Worm (Caenorhabditis elegans) whole organism, L4 larva: ENCODE measurements around the gene Y37B11A.3.
A peak's percentile ranks its signal among the peaks of the same experiment; 100 is the strongest.

ENCODE experiments used
- F26F4.8 ChIP-seq: fragments of 200-800 bp; sonication (Bioruptor generic); conservative IDR thresholded peaks from 2 replicates; pipeline ENCODE4 v1.3.6; 2022; ENCODE audit warnings: missing genetic modification characterization, missing compliant biosample characterization
- F37D6.2 ChIP-seq: sonication (generic microtip); optimal IDR thresholded peaks from 2 replicates; lab custom pipeline; 2016; ENCODE audit warnings: mild to moderate bottlenecking, missing genetic modification characterization, missing compliant biosample characterization
- F49E8.2 ChIP-seq: sonication (generic microtip); optimal IDR thresholded peaks from 2 replicates; lab custom pipeline; 2016; ENCODE audit warnings: missing compliant biosample characterization, mild to moderate bottlenecking, missing genetic modification characterization, borderline replicate concordance
- T20F7.1 ChIP-seq: fragments of 200-800 bp; sonication (Bioruptor generic); optimal IDR thresholded peaks from 2 replicates; lab custom pipeline; 2018; ENCODE audit warnings: mild to moderate bottlenecking, missing genetic modification characterization, missing compliant biosample characterization
- T26A8.4 ChIP-seq: fragments of 200-800 bp; sonication (Bioruptor generic); IDR thresholded peaks from 2 replicates; pipeline ENCODE4 v1.3.6; 2022; ENCODE audit warnings: missing genetic modification characterization, missing compliant biosample characterization
- Y48G9A.11 ChIP-seq: fragments of 200-800 bp; sonication (Bioruptor generic); IDR thresholded peaks from 2 replicates; pipeline ENCODE4 v1.3.6; 2022; ENCODE audit warnings: missing genetic modification reagents, missing genetic modification characterization, missing compliant biosample characterization
- Y75B8A.6 ChIP-seq: fragments of 200-800 bp; sonication (Bioruptor generic); IDR thresholded peaks from 2 replicates; pipeline ENCODE4 v1.3.6; 2022; ENCODE audit warnings: missing genetic modification reagents, missing genetic modification characterization, missing compliant biosample characterization
- ZK337.2 ChIP-seq: fragments of 200-800 bp; sonication (Bioruptor generic); IDR thresholded peaks from 2 replicates; pipeline ENCODE4 v1.3.6; 2022; ENCODE audit warnings: missing genetic modification reagents, missing genetic modification characterization, missing compliant biosample characterization
- ZK546.5 ChIP-seq, 2 experiments: sonication (generic microtip); optimal IDR thresholded peaks; 2 replicates each; lab custom pipeline; 2017; ENCODE audit warnings: missing biosample characterization in 2 of 2, missing genetic modification characterization in 2 of 2
- aha-1 ChIP-seq: fragments of 150-350 bp; peaks from one replicate; lab custom pipeline; 2014; ENCODE audit warnings: missing biosample characterization, missing genetic modification characterization
- aly-2 ChIP-seq: sonication (generic microtip); optimal IDR thresholded peaks from 2 replicates; lab custom pipeline; 2018; ENCODE audit warnings: missing biosample characterization, missing genetic modification characterization
- ama-1 ChIP-seq: fragments of 150-350 bp; optimal IDR thresholded peaks from 2 replicates; lab custom pipeline; 2014; ENCODE audit warnings: inconsistent platforms, mixed read lengths
- ceh-20 ChIP-seq: fragments of 200-800 bp; sonication (Bioruptor generic); IDR thresholded peaks from 2 replicates; pipeline ENCODE4 v1.3.6; 2022; ENCODE audit warnings: missing genetic modification reagents, missing genetic modification characterization, missing compliant biosample characterization
- ceh-28 ChIP-seq: fragments of 150-350 bp; optimal IDR thresholded peaks from 2 replicates; lab custom pipeline; 2014; ENCODE audit warnings: missing biosample characterization, missing genetic modification reagents, missing genetic modification characterization
- ceh-82 ChIP-seq: sonication (generic microtip); optimal IDR thresholded peaks from 2 replicates; lab custom pipeline; 2017; ENCODE audit warnings: missing biosample characterization, missing genetic modification characterization
- ces-1 ChIP-seq: fragments of 150-350 bp; sonication (generic microtip); optimal IDR thresholded peaks from 4 replicates; lab custom pipeline; 2014; ENCODE audit warnings: missing biosample characterization, missing genetic modification reagents, missing genetic modification characterization
- daf-12 ChIP-seq: fragments of 150-350 bp; optimal IDR thresholded peaks from 2 replicates; lab custom pipeline; 2014; ENCODE audit warnings: missing biosample characterization, missing genetic modification reagents, missing genetic modification characterization
- daf-19 ChIP-seq: fragments of 200-800 bp; sonication (Bioruptor generic); conservative IDR thresholded peaks from 2 replicates; pipeline ENCODE4 v1.3.6; 2022; ENCODE audit warnings: missing genetic modification characterization, missing compliant biosample characterization
- dmd-8 ChIP-seq: fragments of 200-800 bp; sonication (Bioruptor generic); IDR thresholded peaks from 2 replicates; pipeline ENCODE4 v1.3.6; 2022; ENCODE audit warnings: missing genetic modification characterization, missing compliant biosample characterization
- dmd-9 ChIP-seq: fragments of 200-800 bp; sonication (Bioruptor generic); IDR thresholded peaks from 2 replicates; pipeline ENCODE4 v1.3.6; 2022; ENCODE audit warnings: missing genetic modification reagents, missing genetic modification characterization, missing compliant biosample characterization
- dve-1 ChIP-seq: sonication (generic microtip); optimal IDR thresholded peaks from 2 replicates; lab custom pipeline; 2017; ENCODE audit warnings: antibody characterized with exemption, mild to moderate bottlenecking, missing genetic modification characterization, missing compliant biosample characterization; ENCODE audit not compliant: insufficient read depth
- fos-1 ChIP-seq: fragments of 150-350 bp; optimal IDR thresholded peaks from 2 replicates; lab custom pipeline; 2014; ENCODE audit warnings: missing biosample characterization, missing genetic modification characterization
- hif-1 ChIP-seq, 2 experiments: sonication (generic microtip); optimal IDR thresholded peaks; 2 replicates each; lab custom pipeline; 2016 to 2017; ENCODE audit warnings: missing compliant biosample characterization in 2 of 2, missing genetic modification characterization in 2 of 2, missing genetic modification reagents in 2 of 2, missing genotype in 2 of 2, mild to moderate bottlenecking in 1 of 2
- lin-15B ChIP-seq: fragments of 150-350 bp; sonication (generic microtip); optimal IDR thresholded peaks from 3 replicates; lab custom pipeline; 2014; ENCODE audit warnings: missing biosample characterization, missing genetic modification characterization
- lin-29 ChIP-seq: fragments of 200-800 bp; sonication (Bioruptor generic); IDR thresholded peaks from 2 replicates; pipeline ENCODE4 v1.3.6; 2022; ENCODE audit warnings: missing genetic modification reagents, missing genetic modification characterization, missing compliant biosample characterization
- lir-3 ChIP-seq: sonication (generic microtip); optimal IDR thresholded peaks from 2 replicates; lab custom pipeline; 2016; ENCODE audit warnings: mild to moderate bottlenecking, missing genetic modification characterization, missing compliant biosample characterization
- mxl-3 ChIP-seq: fragments of 200-800 bp; sonication (Bioruptor generic); optimal IDR thresholded peaks from 2 replicates; lab custom pipeline; 2018; ENCODE audit warnings: mild to moderate bottlenecking, missing genetic modification characterization, missing compliant biosample characterization
- nhr-10 ChIP-seq: fragments of 150-350 bp; optimal IDR thresholded peaks from 2 replicates; lab custom pipeline; 2014; ENCODE audit warnings: missing biosample characterization, missing genetic modification characterization
- nhr-42 ChIP-seq: fragments of 200-800 bp; sonication (Bioruptor generic); IDR thresholded peaks from 2 replicates; pipeline ENCODE4 v1.3.6; 2022; ENCODE audit warnings: missing genetic modification characterization, missing compliant biosample characterization
- nhr-48 ChIP-seq: sonication (generic microtip); optimal IDR thresholded peaks from 2 replicates; lab custom pipeline; 2016; ENCODE audit warnings: mild to moderate bottlenecking, missing genetic modification characterization, missing compliant biosample characterization
- nhr-6 ChIP-seq: fragments of 150-350 bp; optimal IDR thresholded peaks from 2 replicates; lab custom pipeline; 2014; ENCODE audit warnings: missing biosample characterization, missing genetic modification characterization
- nhr-76 ChIP-seq: fragments of 150-350 bp; optimal IDR thresholded peaks from 2 replicates; lab custom pipeline; 2014; ENCODE audit warnings: missing biosample characterization, missing genetic modification characterization
- pha-4 ChIP-seq, 2 experiments: fragments of 150-350 bp in 1 of 2; fragments of 200-800 bp in 1 of 2; sonication (Bioruptor generic) in 1 of 2; IDR thresholded peaks in 1 of 2; optimal IDR thresholded peaks in 1 of 2; 2 replicates each; pipeline versions ENCODE4 v1.3.6 to Lab custom; 2014 to 2022; ENCODE audit warnings: missing genetic modification characterization in 2 of 2, missing genetic modification reagents in 2 of 2, missing biosample characterization in 1 of 2, missing compliant biosample characterization in 1 of 2
- rbr-2 ChIP-seq: sonication (generic microtip); optimal IDR thresholded peaks from 2 replicates; lab custom pipeline; 2016; ENCODE audit warnings: missing genotype, missing genetic modification characterization, missing compliant biosample characterization
- set-16 ChIP-seq: fragments of 200-800 bp; sonication (Bioruptor generic); IDR thresholded peaks from 2 replicates; pipeline ENCODE4 v1.3.6; 2022; ENCODE audit warnings: missing genetic modification reagents, missing genetic modification characterization, missing compliant biosample characterization
- snpc-1.2 ChIP-seq: fragments of 200-800 bp; sonication (Bioruptor generic); IDR thresholded peaks from 2 replicates; pipeline ENCODE4 v1.3.6; 2022; ENCODE audit warnings: missing genetic modification reagents, missing genetic modification characterization, missing compliant biosample characterization
- tag-97 ChIP-seq: fragments of 200-800 bp; sonication (Bioruptor generic); IDR thresholded peaks from 2 replicates; pipeline ENCODE4 v1.3.6; 2022; ENCODE audit warnings: missing genetic modification characterization, missing compliant biosample characterization
- tra-1 ChIP-seq: fragments of 200-800 bp; sonication (Bioruptor generic); IDR thresholded peaks from 2 replicates; pipeline ENCODE4 v1.3.6; 2022; ENCODE audit warnings: missing genetic modification reagents, missing genetic modification characterization, missing compliant biosample characterization
- unc-39 ChIP-seq: sonication (generic microtip); optimal IDR thresholded peaks from 2 replicates; lab custom pipeline; 2017; ENCODE audit warnings: missing biosample characterization, missing genetic modification characterization
- unc-62 ChIP-seq, 3 experiments: fragments of 150-350 bp in 1 of 3; sonication (generic microtip); optimal IDR thresholded peaks in 2 of 3; peaks in 1 of 3; 1 replicate in 1 of 3; 2 replicates in 2 of 3; lab custom pipeline; 2014 to 2017; ENCODE audit warnings: missing biosample characterization in 3 of 3, missing genetic modification characterization in 3 of 3, missing genetic modification reagents in 3 of 3, missing genotype in 1 of 3
- vab-7 ChIP-seq: fragments of 200-800 bp; sonication (Bioruptor generic); IDR thresholded peaks from 2 replicates; pipeline ENCODE4 v1.3.6; 2022; ENCODE audit warnings: missing genetic modification reagents, missing genetic modification characterization, missing compliant biosample characterization
- zag-1 ChIP-seq: fragments of 150-350 bp; optimal IDR thresholded peaks from 2 replicates; lab custom pipeline; 2014; ENCODE audit warnings: missing biosample characterization, missing genetic modification characterization
- zfp-2 ChIP-seq: sonication (generic microtip); optimal IDR thresholded peaks from 2 replicates; lab custom pipeline; 2016; ENCODE audit warnings: mild to moderate bottlenecking, missing genetic modification characterization, missing compliant biosample characterization
- zip-11 ChIP-seq: fragments of 200-800 bp; sonication (Bioruptor generic); IDR thresholded peaks from 2 replicates; pipeline ENCODE4 v1.3.6; 2022; ENCODE audit warnings: missing genetic modification characterization, missing compliant biosample characterization
- zip-2 ChIP-seq: fragments of 150-350 bp; optimal IDR thresholded peaks from 2 replicates; lab custom pipeline; 2014; ENCODE audit warnings: missing biosample characterization, missing genetic modification characterization
- ztf-7 ChIP-seq: fragments of 150-350 bp; optimal IDR thresholded peaks from 2 replicates; lab custom pipeline; 2014; ENCODE audit warnings: missing biosample characterization, missing genetic modification characterization

Y37B11A.3 gene

DNA sequence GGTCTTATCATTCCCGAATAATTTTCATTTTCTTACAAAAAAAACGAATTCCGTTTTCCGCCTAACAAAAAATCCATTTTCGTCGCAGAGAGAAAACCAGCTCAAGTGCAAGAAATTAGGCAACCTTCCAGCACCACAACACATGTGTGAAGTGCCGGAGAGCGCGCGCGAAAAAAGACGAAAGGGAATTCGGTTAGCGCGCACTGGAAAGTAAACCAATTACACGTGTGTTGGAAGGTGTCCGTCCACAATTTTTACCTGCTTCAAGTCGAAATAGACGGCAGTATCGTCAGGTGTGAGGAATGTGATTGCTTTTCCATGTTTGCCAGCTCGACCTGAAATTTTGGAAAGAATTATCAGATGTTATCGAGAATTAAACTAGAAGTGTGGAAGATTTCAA, 49.5 kb upstream of the Y37B11A.3 start:
- no peak for TF ChIP-seq Y48G9A.11 (GFP tag; lab: Robert Waterston, UW)
- no peak for TF ChIP-seq ceh-28 (tag; lab: Kevin White, UChicago)
- TF ChIP-seq ceh-20 = no peak
- no peak for TF ChIP-seq daf-19 (GFP tag; lab: Robert Waterston, UW)
- peak; percentile 39 for TF ChIP-seq ces-1
- TF ChIP-seq zip-11 (GFP tag; lab: Robert Waterston, UW) = no peak
- TF ChIP-seq F49E8.2 (tag; lab: Kevin White, UChicago) = no peak
- no peak for TF ChIP-seq pha-4 (GFP tag; IDR thresholded peaks at IDR 0.05; lab: Robert Waterston, UW)
- no peak for TF ChIP-seq pha-4 (tag; optimal IDR thresholded peaks at IDR 0.05; lab: Kevin White, UChicago)
- TF ChIP-seq aha-1 = peak; percentile 80
- no peak for TF ChIP-seq dmd-9 (GFP tag; lab: Robert Waterston, UW)
- TF ChIP-seq ZK337.2 (GFP tag; lab: Robert Waterston, UW) = no peak
- peak; percentile 26 for TF ChIP-seq ama-1 (lab: Kevin White, UChicago)
- no peak for TF ChIP-seq nhr-76 (tag; lab: Kevin White, UChicago)
- 0 out of 2 replicates have a peak, but pooled peaks have one; percentile 15 for TF ChIP-seq vab-7 (GFP tag; lab: Robert Waterston, UW)
- TF ChIP-seq T26A8.4 (GFP tag; lab: Robert Waterston, UW) = no peak
- TF ChIP-seq lin-15B = no peak
- TF ChIP-seq dve-1 (tag; lab: Kevin White, UChicago) = no peak
- no peak for TF ChIP-seq unc-39 (tag; lab: Kevin White, UChicago)
- no peak for TF ChIP-seq zag-1 (tag; lab: Kevin White, UChicago)
- no peak for TF ChIP-seq nhr-6 (tag; lab: Kevin White, UChicago)
- TF ChIP-seq T20F7.1 (GFP tag; lab: Kevin White, UChicago) = no peak
- TF ChIP-seq Y75B8A.6 (GFP tag; lab: Robert Waterston, UW) = no peak
- no peak for TF ChIP-seq lir-3 (tag; lab: Kevin White, UChicago)
- TF ChIP-seq nhr-10 = no peak
- TF ChIP-seq nhr-48 (tag; lab: Kevin White, UChicago) = no peak
- TF ChIP-seq unc-62 (GFP tag; optimal IDR thresholded peaks at IDR 0.05 in 1 of 2; lab: Kevin White, UChicago) = no peak
- TF ChIP-seq unc-62 (tag; optimal IDR thresholded peaks at IDR 0.05; lab: Kevin White, UChicago) = no peak
- no peak for TF ChIP-seq tra-1
- TF ChIP-seq daf-12 = no peak
- TF ChIP-seq dmd-8 = no peak
- TF ChIP-seq rbr-2 = no peak

DNA sequence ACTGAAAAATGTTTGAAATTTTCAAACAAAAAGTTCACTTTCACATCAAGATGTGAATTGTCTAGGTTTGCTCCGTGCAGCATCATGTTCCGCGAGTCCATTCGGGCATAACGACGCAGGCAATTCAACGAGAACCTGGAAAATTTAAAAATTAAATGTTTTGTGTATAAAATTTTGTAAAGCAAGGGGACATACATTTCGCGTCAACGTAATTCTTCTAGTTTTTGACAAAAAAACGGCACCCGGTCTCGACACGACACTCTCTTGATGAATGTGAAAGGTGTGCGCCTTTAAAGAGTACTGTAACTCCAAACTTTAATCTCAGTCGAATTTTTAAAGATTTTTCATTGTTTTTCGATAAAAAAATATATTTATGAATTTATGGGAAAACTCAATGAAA, 48.9 kb upstream of the Y37B11A.3 start, which contains the start of gene R12B2.6:
R12B2.6 (minus strand) TSS at position 101 of the 400 bp plus-strand sequence.
- TF ChIP-seq set-16 (no peak), nhr-48 (tag; lab: Kevin White, UChicago) (no peak), lin-29 (GFP tag; lab: Robert Waterston, UW) (no peak), tag-97 (GFP tag; lab: Robert Waterston, UW) (no peak), F37D6.2 (no peak), mxl-3 (no peak), rbr-2 (no peak), aha-1 (no peak), pha-4 (GFP tag; IDR thresholded peaks at IDR 0.05; lab: Robert Waterston, UW) (no peak), pha-4 (tag; optimal IDR thresholded peaks at IDR 0.05; lab: Kevin White, UChicago) (no peak), ztf-7 (tag; lab: Kevin White, UChicago) (no peak), ceh-82 (no peak), zip-2 (tag; lab: Kevin White, UChicago) (no peak), fos-1 (tag; lab: Kevin White, UChicago) (no peak), hif-1 (tag; optimal IDR thresholded peaks at IDR 0.05; lab: Kevin White, UChicago) (no peak), aly-2 (tag; lab: Kevin White, UChicago) (no peak), ZK546.5 (tag; optimal IDR thresholded peaks at IDR 0.05; lab: Kevin White, UChicago) (no peak), zfp-2 (no peak), nhr-42 (GFP tag; lab: Robert Waterston, UW) (no peak), snpc-1.2 (no peak), F26F4.8 (GFP tag; lab: Robert Waterston, UW) (no peak)
